Fruit fly (Drosophila melanogaster): ENCODE data around the gene CG8679.

- TF ChIP-seq CG8478 (optimal IDR thresholded peaks at IDR 0.05) (no peak), CTCF (optimal IDR thresholded peaks at IDR 0.05) (no peak)
Observed at dm6 chr2L:21242369-21242768, 24.0 kb upstream of the CG8679 start.
